Worm (Caenorhabditis elegans) whole organism, L4 larva: Measurements from ENCODE around the gene tbx-38.

Source experiments
- ama-1 ChIP-seq: fragments of 150-350 bp; optimal IDR thresholded peaks from 2 replicates; lab custom pipeline; 2014; ENCODE audit warnings: inconsistent platforms, mixed read lengths
- dmd-8 ChIP-seq: fragments of 200-800 bp; sonication (Bioruptor generic); IDR thresholded peaks from 2 replicates; pipeline ENCODE4 v1.3.6; 2022; ENCODE audit warnings: missing genetic modification characterization, missing compliant biosample characterization
- dpl-1 ChIP-seq: fragments of 150-350 bp; optimal IDR thresholded peaks from 2 replicates; lab custom pipeline; 2014; ENCODE audit warnings: missing biosample characterization, missing genetic modification reagents, missing genetic modification characterization
- egl-43 ChIP-seq: fragments of 200-800 bp; sonication (Bioruptor generic); IDR thresholded peaks from 2 replicates; pipeline ENCODE4 v1.3.6; 2022; ENCODE audit warnings: missing genetic modification reagents, missing genetic modification characterization, missing compliant biosample characterization
- gei-8 ChIP-seq: fragments of 200-800 bp; sonication (Bioruptor generic); optimal IDR thresholded peaks from 2 replicates; lab custom pipeline; 2018; ENCODE audit warnings: mild to moderate bottlenecking, missing genetic modification characterization, missing compliant biosample characterization
- lir-3 ChIP-seq: sonication (generic microtip); optimal IDR thresholded peaks from 2 replicates; lab custom pipeline; 2016; ENCODE audit warnings: mild to moderate bottlenecking, missing genetic modification characterization, missing compliant biosample characterization
- madf-5 ChIP-seq, 2 experiments: fragments of 200-800 bp; sonication (Bioruptor generic); IDR thresholded peaks; 2 replicates each; pipeline ENCODE4 v1.3.6; 2022; ENCODE audit warnings: missing compliant biosample characterization in 2 of 2, missing genetic modification characterization in 2 of 2
- nhr-11 ChIP-seq: fragments of 150-350 bp; optimal IDR thresholded peaks from 2 replicates; lab custom pipeline; 2014; ENCODE audit warnings: missing biosample characterization, missing genetic modification characterization
- nhr-25 ChIP-seq: sonication (generic microtip); optimal IDR thresholded peaks from 2 replicates; lab custom pipeline; 2017; ENCODE audit warnings: missing genetic modification characterization, mild to moderate bottlenecking, missing compliant biosample characterization, antibody characterized with exemption, moderate library complexity, borderline replicate concordance; ENCODE audit not compliant: insufficient read depth
- pqm-1 ChIP-seq: sonication (generic microtip); optimal IDR thresholded peaks from 2 replicates; lab custom pipeline; 2017; ENCODE audit warnings: missing biosample characterization, missing genetic modification characterization
- spr-1 ChIP-seq: sonication (generic microtip); optimal IDR thresholded peaks from 2 replicates; lab custom pipeline; 2016; ENCODE audit warnings: mild to moderate bottlenecking, missing genetic modification characterization, missing compliant biosample characterization
- unc-39 ChIP-seq: sonication (generic microtip); optimal IDR thresholded peaks from 2 replicates; lab custom pipeline; 2017; ENCODE audit warnings: missing biosample characterization, missing genetic modification characterization
- unc-62 ChIP-seq, 3 experiments: fragments of 150-350 bp in 1 of 3; sonication (generic microtip); optimal IDR thresholded peaks in 2 of 3; peaks in 1 of 3; 1 replicate in 1 of 3; 2 replicates in 2 of 3; lab custom pipeline; 2014 to 2017; ENCODE audit warnings: missing biosample characterization in 3 of 3, missing genetic modification characterization in 3 of 3, missing genetic modification reagents in 3 of 3, missing genotype in 1 of 3

DNA sequence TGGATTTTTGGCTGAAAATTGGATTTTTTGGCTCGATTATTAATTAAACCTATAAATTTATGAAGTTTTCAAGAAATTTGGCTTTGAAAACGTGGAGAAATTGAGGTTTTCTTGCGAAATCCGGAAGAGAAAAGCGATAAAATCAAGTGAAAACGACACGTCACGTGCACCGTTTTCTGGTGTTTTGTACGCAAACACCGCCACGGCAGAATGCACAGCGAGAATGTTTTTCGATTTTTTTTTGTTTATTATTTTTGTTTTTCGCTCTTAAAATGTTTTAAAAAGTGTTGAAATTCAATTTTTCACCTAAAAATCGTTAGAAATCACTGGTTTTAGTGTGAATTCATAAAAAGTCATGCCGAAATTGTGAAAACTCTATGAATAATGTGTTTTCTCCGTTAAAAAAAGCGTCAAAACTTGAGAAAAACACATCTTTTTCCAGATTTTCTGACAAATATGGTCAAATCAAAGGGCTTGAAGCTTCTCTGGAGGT is 11.3 kb downstream of the tbx-38 start, which contains the start of gene immp-1:
- TF ChIP-seq dpl-1 (GFP tag; lab: Kevin White, UChicago) (peak; percentile 52), pqm-1 (tag; lab: Kevin White, UChicago) (no peak), ama-1 (lab: Kevin White, UChicago) (no peak), madf-5 (GFP tag; IDR thresholded peaks at IDR 0.05; lab: Robert Waterston, UW) (no peak), gei-8 (GFP tag; lab: Kevin White, UChicago) (no peak), egl-43 (GFP tag; lab: Robert Waterston, UW) (no peak), dmd-8 (GFP tag; lab: Robert Waterston, UW) (no peak), unc-62 (GFP tag; optimal IDR thresholded peaks at IDR 0.05 in 1 of 2; lab: Kevin White, UChicago) (no peak), unc-62 (tag; optimal IDR thresholded peaks at IDR 0.05; lab: Kevin White, UChicago) (no peak), lir-3 (no peak), unc-39 (no peak), nhr-25 (no peak), spr-1 (tag; lab: Kevin White, UChicago) (no peak), nhr-11 (no peak)
